Fruit fly (Drosophila melanogaster) whole organism, prepupa: Measurements from ENCODE around the gene Tcs3.

Experiments
- Blimp-1 ChIP-seq: fragments of 200-800 bp; sonication (Bioruptor generic); optimal IDR thresholded peaks from 3 replicates; lab custom pipeline; 2017; ENCODE audit warnings: missing biosample characterization, missing genetic modification characterization, mild to moderate bottlenecking, moderate library complexity, missing genetic modification reagents
- CG10631 ChIP-seq: fragments of 200-800 bp; sonication (Bioruptor generic); optimal IDR thresholded peaks from 2 replicates; lab custom pipeline; 2016; ENCODE audit warnings: missing biosample characterization, missing genetic modification characterization
- CG10669 ChIP-seq: fragments of 200-800 bp; sonication (Bioruptor generic); optimal IDR thresholded peaks from 3 replicates; lab custom pipeline; 2018; ENCODE audit warnings: missing biosample characterization, mild to moderate bottlenecking, missing genetic modification characterization, moderate library complexity
- CG11294 ChIP-seq: fragments of 200-800 bp; sonication (Bioruptor generic); IDR thresholded peaks from 2 replicates; pipeline ENCODE4 v1.3.6; 2022; ENCODE audit warnings: missing biosample characterization, missing genetic modification characterization
- CG11762 ChIP-seq: fragments of 200-800 bp; sonication (Bioruptor generic); optimal IDR thresholded peaks from 3 replicates; lab custom pipeline; 2016; ENCODE audit warnings: missing biosample characterization, missing genetic modification characterization; ENCODE audit not compliant: insufficient read depth
- CG15336 ChIP-seq: fragments of 200-800 bp; sonication (Bioruptor generic); IDR thresholded peaks from 2 replicates; pipeline ENCODE4 v1.3.6; 2022; ENCODE audit warnings: missing biosample characterization, missing genetic modification characterization
- CG16779 ChIP-seq: fragments of 200-800 bp; sonication (Bioruptor generic); optimal IDR thresholded peaks from 3 replicates; lab custom pipeline; 2017; ENCODE audit warnings: missing biosample characterization, mild to moderate bottlenecking, missing genetic modification characterization
- CG3032 ChIP-seq: fragments of 200-800 bp; optimal IDR thresholded peaks from 2 replicates; lab custom pipeline; 2019; ENCODE audit warnings: missing biosample characterization, mild to moderate bottlenecking, missing genetic modification characterization, moderate library complexity
- CG32006 ChIP-seq: fragments of 200-800 bp; sonication (Bioruptor generic); optimal IDR thresholded peaks from 3 replicates; lab custom pipeline; 2017; ENCODE audit warnings: missing biosample characterization, mild to moderate bottlenecking, missing genetic modification characterization
- CG4318 ChIP-seq: fragments of 200-800 bp; sonication (Bioruptor generic); optimal IDR thresholded peaks from 3 replicates; lab custom pipeline; 2017; ENCODE audit warnings: missing biosample characterization, mild to moderate bottlenecking, missing genetic modification characterization
- CG6163 ChIP-seq: fragments of 200-800 bp; sonication (Bioruptor generic); IDR thresholded peaks from 3 replicates; pipeline ENCODE4 v1.3.6; 2022; ENCODE audit warnings: missing biosample characterization, missing genetic modification characterization
- CG6276 ChIP-seq: fragments of 200-800 bp; sonication (Bioruptor generic); optimal IDR thresholded peaks from 2 replicates; lab custom pipeline; 2017; ENCODE audit warnings: missing biosample characterization, mild to moderate bottlenecking, missing genetic modification characterization
- CG6854 ChIP-seq: fragments of 200-800 bp; sonication (Bioruptor generic); optimal IDR thresholded peaks from 2 replicates; lab custom pipeline; 2017; ENCODE audit warnings: missing biosample characterization, mild to moderate bottlenecking, missing genetic modification characterization
- CG7368 ChIP-seq: fragments of 200-800 bp; sonication (Bioruptor generic); optimal IDR thresholded peaks from 3 replicates; lab custom pipeline; 2016; ENCODE audit warnings: missing biosample characterization, missing genetic modification characterization
- CG8119 ChIP-seq: fragments of 200-800 bp; sonication (Bioruptor generic); IDR thresholded peaks from 3 replicates; pipeline ENCODE4 v1.3.6; 2022; ENCODE audit warnings: missing biosample characterization, missing genetic modification characterization
- CG8632 ChIP-seq: fragments of 200-800 bp; sonication (Bioruptor generic); optimal IDR thresholded peaks from 3 replicates; lab custom pipeline; 2016; ENCODE audit warnings: missing biosample characterization, missing genetic modification characterization
- CG9139 ChIP-seq: fragments of 200-800 bp; sonication (Bioruptor generic); optimal IDR thresholded peaks from 3 replicates; lab custom pipeline; 2017; ENCODE audit warnings: missing biosample characterization, mild to moderate bottlenecking, missing genetic modification characterization
- Eip75B ChIP-seq: fragments of 200-800 bp; sonication (Bioruptor generic); optimal IDR thresholded peaks from 3 replicates; lab custom pipeline; 2016; ENCODE audit warnings: missing biosample characterization, missing genetic modification characterization
- Eip78C ChIP-seq: fragments of 200-800 bp; sonication (Bioruptor generic); peaks from one replicate; lab custom pipeline; 2016; ENCODE audit warnings: missing biosample characterization, missing genetic modification characterization
- Ets96B ChIP-seq: fragments of 200-800 bp; optimal IDR thresholded peaks from 2 replicates; lab custom pipeline; 2019; ENCODE audit warnings: missing biosample characterization, mild to moderate bottlenecking, missing genetic modification characterization, moderate library complexity
- Gug ChIP-seq: fragments of 200-800 bp; sonication (Bioruptor generic); IDR thresholded peaks from 2 replicates; pipeline ENCODE4 v1.3.6; 2022; ENCODE audit warnings: missing biosample characterization, missing genetic modification characterization
- Hr39 ChIP-seq: fragments of 200-800 bp; sonication (Bioruptor generic); optimal IDR thresholded peaks from 2 replicates; lab custom pipeline; 2016; ENCODE audit warnings: missing biosample characterization, missing genetic modification characterization
- Hr4 ChIP-seq: fragments of 200-800 bp; sonication (Bioruptor generic); optimal IDR thresholded peaks from 3 replicates; lab custom pipeline; 2016; ENCODE audit warnings: missing biosample characterization, missing genetic modification characterization
- Smox ChIP-seq: fragments of 200-800 bp; sonication (Bioruptor generic); optimal IDR thresholded peaks from 3 replicates; lab custom pipeline; 2016; ENCODE audit warnings: missing biosample characterization, missing genetic modification characterization
- achi ChIP-seq: fragments of 200-800 bp; sonication (Bioruptor generic); optimal IDR thresholded peaks from 3 replicates; lab custom pipeline; 2016; ENCODE audit warnings: missing biosample characterization, missing genetic modification characterization
- cyc ChIP-seq: fragments of 200-800 bp; sonication (Bioruptor generic); optimal IDR thresholded peaks from 3 replicates; lab custom pipeline; 2016; ENCODE audit warnings: missing biosample characterization, missing genetic modification characterization
- eg ChIP-seq: fragments of 200-800 bp; sonication (Bioruptor generic); IDR thresholded peaks from 3 replicates; pipeline ENCODE4 v1.3.6; 2022; ENCODE audit warnings: missing biosample characterization, missing genetic modification characterization
- esn ChIP-seq: fragments of 200-800 bp; sonication (Bioruptor generic); optimal IDR thresholded peaks from 2 replicates; lab custom pipeline; 2016; ENCODE audit warnings: missing biosample characterization, mild to moderate bottlenecking, missing genetic modification characterization, moderate library complexity
- fd59A ChIP-seq: fragments of 200-800 bp; sonication (Bioruptor generic); optimal IDR thresholded peaks from 2 replicates; lab custom pipeline; 2017; ENCODE audit warnings: missing biosample characterization, mild to moderate bottlenecking, missing genetic modification characterization, missing genetic modification reagents
- lz ChIP-seq: fragments of 200-800 bp; sonication (Bioruptor generic); optimal IDR thresholded peaks from 3 replicates; lab custom pipeline; 2016; ENCODE audit warnings: missing biosample characterization, missing genetic modification characterization
- pdm3 ChIP-seq: fragments of 200-800 bp; sonication (Bioruptor generic); optimal IDR thresholded peaks from 3 replicates; lab custom pipeline; 2016; ENCODE audit warnings: missing biosample characterization, missing genetic modification characterization
- salr ChIP-seq, 2 experiments: fragments of 200-800 bp; sonication (Bioruptor generic); optimal IDR thresholded peaks; 3 replicates each; lab custom pipeline; 2016 to 2018; ENCODE audit warnings: missing biosample characterization in 2 of 2, missing genetic modification characterization in 2 of 2, mild to moderate bottlenecking in 1 of 2
- ss ChIP-seq, 2 experiments: fragments of 200-800 bp; sonication (Bioruptor generic); optimal IDR thresholded peaks; 2 replicates in 1 of 2; 3 replicates in 1 of 2; lab custom pipeline; 2017 to 2018; ENCODE audit warnings: mild to moderate bottlenecking in 2 of 2, missing biosample characterization in 2 of 2, missing genetic modification characterization in 2 of 2, moderate library complexity in 1 of 2
- vri ChIP-seq: fragments of 200-800 bp; sonication (Bioruptor generic); optimal IDR thresholded peaks from 3 replicates; lab custom pipeline; 2016; ENCODE audit warnings: missing biosample characterization, mild to moderate bottlenecking, missing genetic modification characterization

The Tcs3 gene

dm6 chr3L:16328207-16328891 is 23.4 kb upstream of the Tcs3 start, which contains the start of gene CG13058 (continued):
- TF ChIP-seq CG4318 (GFP tag; lab: Kevin White, UChicago): peak; percentile 78
- TF ChIP-seq Eip78C: peak; percentile 70
- peak; percentile 48; the same call in 1 of the 2 replicates for TF ChIP-seq CG11294 (GFP tag; lab: Robert Waterston, UW)
- peak; percentile 42 to 64 for TF ChIP-seq salr (GFP tag; optimal IDR thresholded peaks at IDR 0.05; lab: Kevin White, UChicago)
- TF ChIP-seq fd59A (GFP tag; lab: Kevin White, UChicago): peak; percentile 61
- peak; percentile 23; the same call in 1 of the 3 replicates for TF ChIP-seq eg
- TF ChIP-seq CG6854 (GFP tag; lab: Kevin White, UChicago): no peak
- 0 out of 3 replicates have a peak, but pooled peaks have one; percentile 42 for TF ChIP-seq CG6163
- peak; percentile 10 for TF ChIP-seq CG16779 (tag; lab: Kevin White, UChicago)
- peak; percentile 93 for TF ChIP-seq CG15336 (GFP tag; lab: Robert Waterston, UW)
- no peak for TF ChIP-seq ss (GFP tag; optimal IDR thresholded peaks at IDR 0.05; lab: Kevin White, UChicago)
- TF ChIP-seq CG7368 (GFP tag; lab: Kevin White, UChicago): no peak
- TF ChIP-seq Eip75B: no peak
- TF ChIP-seq CG8119 (GFP tag; lab: Robert Waterston, UW): peak; percentile 89
- TF ChIP-seq Hr39 (GFP tag; lab: Kevin White, UChicago): no peak
- peak; percentile 71 for TF ChIP-seq Ets96B (tag; lab: Kevin White, UChicago)
- TF ChIP-seq CG32006 (GFP tag; lab: Kevin White, UChicago): peak; percentile 85
- TF ChIP-seq pdm3 (GFP tag; lab: Kevin White, UChicago): peak; percentile 73
- peak; percentile 85 for TF ChIP-seq Hr4 (GFP tag; lab: Kevin White, UChicago)
- no peak for TF ChIP-seq cyc (GFP tag; lab: Kevin White, UChicago)
- TF ChIP-seq CG10669: peak; percentile 62
- TF ChIP-seq CG3032 (tag; lab: Kevin White, UChicago): peak; percentile 32
- TF ChIP-seq lz (GFP tag; lab: Kevin White, UChicago): no peak
- TF ChIP-seq Gug (GFP tag; lab: Robert Waterston, UW): peak; percentile 32; the same call in 1 of the 2 replicates
- no peak for TF ChIP-seq esn (GFP tag; lab: Kevin White, UChicago)
- peak; percentile 43 for TF ChIP-seq CG11762 (GFP tag; lab: Kevin White, UChicago)
- TF ChIP-seq CG10631 (GFP tag; lab: Kevin White, UChicago): peak; percentile 37
- peak; percentile 61 for TF ChIP-seq achi

- TF ChIP-seq CG11762 (GFP tag; lab: Kevin White, UChicago) (no peak), CG6854 (GFP tag; lab: Kevin White, UChicago) (no peak)
- TF ChIP-seq, all 60 proteins: peak for 0
Observed at dm6 chr3L:16329495-16329894, 22.3 kb upstream of the Tcs3 start, which contains the start of gene CG33061. Gene CG33061, plus strand, starts transcription at chr3L:16329795.

dm6 chr3L:16330740-16331139 is 21.1 kb upstream of the Tcs3 start, which contains the start of gene CG33060:
Gene CG33060, plus strand, starts transcription at chr3L:16331040.
- TF ChIP-seq vri (no peak), Blimp-1 (GFP tag; lab: Kevin White, UChicago) (no peak), lz (GFP tag; lab: Kevin White, UChicago) (no peak), CG9139 (GFP tag; lab: Kevin White, UChicago) (no peak), CG10669 (no peak), Hr4 (GFP tag; lab: Kevin White, UChicago) (no peak), Smox (GFP tag; lab: Kevin White, UChicago) (no peak), CG8632 (GFP tag; lab: Kevin White, UChicago) (no peak), CG6163 (no peak), CG4318 (GFP tag; lab: Kevin White, UChicago) (no peak), CG6854 (GFP tag; lab: Kevin White, UChicago) (no peak), pdm3 (GFP tag; lab: Kevin White, UChicago) (no peak), CG6276 (GFP tag; lab: Kevin White, UChicago) (no peak)
